Worm (Caenorhabditis elegans): Measurements from ENCODE around the gene F35C11.4.
A peak's percentile ranks its signal among the peaks of the same experiment; 100 is the strongest.

Gene F35C11.4

ce11 chrII:8249710-8250109 lies 906 bp downstream of the F35C11.4 start:
- TF ChIP-seq elt-2 (tag; optimal IDR thresholded peaks at IDR 0.05): peak; percentile 55
- no peak for TF ChIP-seq lin-11 (tag; optimal IDR thresholded peaks at IDR 0.05)

ce11 chrII:8253160-8253793 lies 4.5 kb downstream of the F35C11.4 start, which contains the start of gene F35C11.5:
TSS of gene F35C11.5 (plus strand) at chrII:8253743.
- TF ChIP-seq ceh-34 (tag; optimal IDR thresholded peaks at IDR 0.05) (no peak), pqm-1 (tag; optimal IDR thresholded peaks at IDR 0.05) (no peak), pha-2 (tag; optimal IDR thresholded peaks at IDR 0.05) (no peak), ceh-19 (GFP tag; optimal IDR thresholded peaks at IDR 0.05) (no peak), hlh-13 (GFP tag; optimal IDR thresholded peaks at IDR 0.05) (no peak)

ce11 chrII:8256013-8256412 lies 7.2 kb downstream of the F35C11.4 start, which contains the start of gene F35C11.7:
TSS of gene F35C11.7 (plus strand) at chrII:8256313.
- TF ChIP-seq ets-4 (tag; optimal IDR thresholded peaks at IDR 0.05): no peak
- no peak for TF ChIP-seq ceh-31 (tag; optimal IDR thresholded peaks at IDR 0.05)
- no peak for TF ChIP-seq pros-1 (tag; optimal IDR thresholded peaks at IDR 0.05)
- no peak for TF ChIP-seq ceh-34 (tag; optimal IDR thresholded peaks at IDR 0.05)
- TF ChIP-seq F13H6.1 (tag; optimal IDR thresholded peaks at IDR 0.05): no peak
- TF ChIP-seq lim-6 (tag; optimal IDR thresholded peaks at IDR 0.05): no peak
- TF ChIP-seq Y22D7AL.16 (tag; optimal IDR thresholded peaks at IDR 0.05): no peak
- TF ChIP-seq mec-3 (tag; optimal IDR thresholded peaks at IDR 0.05; ENCODE audit: borderline replicate concordance): no peak
- TF ChIP-seq eyg-1 (tag; optimal IDR thresholded peaks at IDR 0.05): no peak
- TF ChIP-seq hlh-13 (GFP tag; optimal IDR thresholded peaks at IDR 0.05): no peak
- no peak for TF ChIP-seq ceh-24 (tag; optimal IDR thresholded peaks at IDR 0.05)
- TF ChIP-seq elt-4 (tag; optimal IDR thresholded peaks at IDR 0.05): no peak
- TF ChIP-seq pat-9 (tag; optimal IDR thresholded peaks at IDR 0.05): no peak
- TF ChIP-seq sdc-2 (tag; optimal IDR thresholded peaks at IDR 0.05): no peak

- no peak for TF ChIP-seq ceh-24 (tag; optimal IDR thresholded peaks at IDR 0.05)
- no peak for TF ChIP-seq T23F11.4 (GFP tag; optimal IDR thresholded peaks at IDR 0.05)
- TF ChIP-seq elt-2 (tag; optimal IDR thresholded peaks at IDR 0.05): no peak
- no peak for TF ChIP-seq ets-4 (tag; optimal IDR thresholded peaks at IDR 0.05)
- no peak for TF ChIP-seq ceh-30 (tag; optimal IDR thresholded peaks at IDR 0.05)
- no peak for TF ChIP-seq elt-4 (tag; optimal IDR thresholded peaks at IDR 0.05)
- no peak for TF ChIP-seq che-1 (tag; optimal IDR thresholded peaks at IDR 0.05)
- no peak for TF ChIP-seq lin-11 (tag; optimal IDR thresholded peaks at IDR 0.05)
- no peak for TF ChIP-seq ama-1 (optimal IDR thresholded peaks at IDR 0.05)
- TF ChIP-seq pag-3 (tag; optimal IDR thresholded peaks at IDR 0.05; ENCODE audit: borderline replicate concordance): no peak
- no peak for TF ChIP-seq hlh-6 (tag; optimal IDR thresholded peaks at IDR 0.05)
Observed at ce11 chrII:8259038-8259437, 10.2 kb downstream of the F35C11.4 start, which contains the start of gene F35C11.6. TSS of gene F35C11.6 (minus strand) at chrII:8259138.

- TF ChIP-seq syd-9 (tag; optimal IDR thresholded peaks at IDR 0.05): no peak
- no peak for TF ChIP-seq F13H6.1 (tag; optimal IDR thresholded peaks at IDR 0.05)
- TF ChIP-seq hlh-13 (GFP tag; optimal IDR thresholded peaks at IDR 0.05): no peak
- TF ChIP-seq ceh-2 (tag; optimal IDR thresholded peaks at IDR 0.05): no peak
- TF ChIP-seq gmeb-2 (tag; optimal IDR thresholded peaks at IDR 0.05): no peak
- no peak for TF ChIP-seq madf-2 (tag; optimal IDR thresholded peaks at IDR 0.05)
- no peak for TF ChIP-seq ref-2 (tag; optimal IDR thresholded peaks at IDR 0.05)
- no peak for TF ChIP-seq fkh-6 (tag; optimal IDR thresholded peaks at IDR 0.05)
- TF ChIP-seq unc-42 (tag; optimal IDR thresholded peaks at IDR 0.05): no peak
- no peak for TF ChIP-seq ztf-16 (tag; optimal IDR thresholded peaks at IDR 0.05)
- TF ChIP-seq C38D4.7 (GFP tag; optimal IDR thresholded peaks at IDR 0.05): no peak
- TF ChIP-seq dve-1 (tag; optimal IDR thresholded peaks at IDR 0.05): no peak
- TF ChIP-seq T23F11.4 (GFP tag; optimal IDR thresholded peaks at IDR 0.05): no peak
- no peak for TF ChIP-seq pag-3 (tag; optimal IDR thresholded peaks at IDR 0.05; ENCODE audit: borderline replicate concordance)
- no peak for TF ChIP-seq ceh-14 (tag; optimal IDR thresholded peaks at IDR 0.05)
- TF ChIP-seq C08G9.2 (tag; optimal IDR thresholded peaks at IDR 0.05): no peak
- no peak for TF ChIP-seq ceh-19 (GFP tag; optimal IDR thresholded peaks at IDR 0.05)
Observed at ce11 chrII:8259674-8260073, 10.9 kb downstream of the F35C11.4 start.

All from whole organism, late embryonic.